Worm (Caenorhabditis elegans) whole organism, L1 larva: Measurements from ENCODE around the gene btb-8.
"Not testable (repeated sequence)": the region's sequence is repeated elsewhere in the genome, so short reads cannot be mapped to it uniquely, and the experiment has no call there.

Source experiments
- ceh-82 ChIP-seq, 3 experiments: fragments of 150-350 bp in 1 of 3; sonication (generic microtip) in 2 of 3; optimal IDR thresholded peaks; 2 replicates each; lab custom pipeline; 2014 to 2017; ENCODE audit warnings: missing biosample characterization in 3 of 3, missing genetic modification characterization in 3 of 3
- fkh-4 ChIP-seq: sonication (generic microtip); optimal IDR thresholded peaks from 2 replicates; lab custom pipeline; 2016; ENCODE audit warnings: missing compliant biosample characterization, missing genetic modification characterization, borderline replicate concordance
- skn-1 ChIP-seq: fragments of 150-350 bp; optimal IDR thresholded peaks from 2 replicates; lab custom pipeline; 2014; ENCODE audit warnings: missing biosample characterization, missing genetic modification characterization

- TF ChIP-seq skn-1 (tag; lab: Kevin White, UChicago); ceh-82 (tag; optimal IDR thresholded peaks at IDR 0.05; lab: Kevin White, UChicago); fkh-4 (tag; lab: Kevin White, UChicago): not testable (repeated sequence)
Observed at ce11 chrII:1771347-1771746, 48.8 kb downstream of the btb-8 start, which contains the start of gene math-26.
